Fruit fly (Drosophila melanogaster) whole organism, adult: Measurements from ENCODE around the gene REPTOR.

Source experiments
- CG11617 ChIP-seq: fragments of 200-800 bp; sonication (Bioruptor generic); optimal IDR thresholded peaks from 2 replicates; lab custom pipeline; 2017; ENCODE audit warnings: mild to moderate bottlenecking, missing biosample characterization, missing genetic modification reagents, missing genetic modification characterization
- CG12768 ChIP-seq: fragments of 200-800 bp; sonication (Bioruptor generic); optimal IDR thresholded peaks from 2 replicates; lab custom pipeline; 2017; ENCODE audit warnings: missing biosample characterization, missing genetic modification characterization, mild to moderate bottlenecking, moderate library complexity, missing genetic modification reagents
- CG14711 ChIP-seq: fragments of 200-800 bp; sonication (Bioruptor generic); optimal IDR thresholded peaks from 2 replicates; lab custom pipeline; 2018; ENCODE audit warnings: missing biosample characterization, mild to moderate bottlenecking, missing genetic modification characterization, moderate library complexity
- CG1620 ChIP-seq: fragments of 200-800 bp; sonication (Bioruptor generic); optimal IDR thresholded peaks from 2 replicates; lab custom pipeline; 2016; ENCODE audit warnings: missing biosample characterization, missing genetic modification characterization
- CG33017 ChIP-seq: fragments of 200-800 bp; sonication (Bioruptor generic); optimal IDR thresholded peaks from 2 replicates; lab custom pipeline; 2018; ENCODE audit warnings: missing biosample characterization, mild to moderate bottlenecking, missing genetic modification characterization, moderate library complexity
- CG5204 ChIP-seq: fragments of 200-800 bp; sonication (Bioruptor generic); optimal IDR thresholded peaks from 2 replicates; lab custom pipeline; 2016; ENCODE audit warnings: missing biosample characterization, missing genetic modification characterization
- CG7045 ChIP-seq: fragments of 200-800 bp; sonication (Bioruptor generic); optimal IDR thresholded peaks from 2 replicates; lab custom pipeline; 2017; ENCODE audit warnings: missing biosample characterization, mild to moderate bottlenecking, missing genetic modification characterization
- CG7101 ChIP-seq: fragments of 200-800 bp; sonication (Bioruptor generic); optimal IDR thresholded peaks from 2 replicates; lab custom pipeline; 2018; ENCODE audit warnings: missing biosample characterization, mild to moderate bottlenecking, missing genetic modification characterization, moderate library complexity
- Clk ChIP-seq: fragments of 200-800 bp; sonication (Bioruptor generic); optimal IDR thresholded peaks from 2 replicates; lab custom pipeline; 2017; ENCODE audit warnings: missing biosample characterization, missing genetic modification characterization
- Crg-1 ChIP-seq: fragments of 200-800 bp; sonication (Bioruptor generic); optimal IDR thresholded peaks from 2 replicates; lab custom pipeline; 2016; ENCODE audit warnings: missing biosample characterization, missing genetic modification characterization
- Hr96 ChIP-seq: fragments of 200-800 bp; sonication (Bioruptor generic); optimal IDR thresholded peaks from 2 replicates; lab custom pipeline; 2016; ENCODE audit warnings: missing biosample characterization, missing genetic modification characterization
- Mnt ChIP-seq: fragments of 200-800 bp; sonication (Bioruptor generic); optimal IDR thresholded peaks from 2 replicates; lab custom pipeline; 2016; ENCODE audit warnings: missing biosample characterization, mild to moderate bottlenecking, missing genetic modification characterization
- bab1 ChIP-seq: fragments of 200-800 bp; sonication (Bioruptor generic); optimal IDR thresholded peaks from 3 replicates; lab custom pipeline; 2019; ENCODE audit warnings: missing biosample characterization, mild to moderate bottlenecking, missing genetic modification characterization, moderate library complexity
- cic ChIP-seq: fragments of 200-800 bp; sonication (Bioruptor generic); optimal IDR thresholded peaks from 2 replicates; lab custom pipeline; 2017; ENCODE audit warnings: missing biosample characterization, mild to moderate bottlenecking, missing genetic modification characterization, moderate library complexity
- cnc ChIP-seq, 2 experiments: fragments of >200 bp; optimal IDR thresholded peaks; 2 replicates each; lab custom pipeline; 2017
- kay ChIP-seq: fragments of 200-800 bp; sonication (Bioruptor generic); peaks from one replicate; lab custom pipeline; 2016; ENCODE audit warnings: missing biosample characterization, missing genetic modification characterization, borderline replicate concordance
- ovo ChIP-seq: fragments of 200-800 bp; sonication (Bioruptor generic); optimal IDR thresholded peaks from 2 replicates; lab custom pipeline; 2016; ENCODE audit warnings: missing biosample characterization, missing genetic modification characterization
- pad ChIP-seq: fragments of 200-800 bp; sonication (Bioruptor generic); optimal IDR thresholded peaks from 3 replicates; lab custom pipeline; 2017; ENCODE audit warnings: missing biosample characterization, missing genetic modification characterization, mild to moderate bottlenecking, moderate library complexity, missing genetic modification reagents
- tj ChIP-seq: fragments of 200-800 bp; sonication (Bioruptor generic); optimal IDR thresholded peaks from 3 replicates; lab custom pipeline; 2017; ENCODE audit warnings: missing biosample characterization, mild to moderate bottlenecking, missing genetic modification characterization, moderate library complexity
- toe ChIP-seq: fragments of 200-800 bp; sonication (Bioruptor generic); optimal IDR thresholded peaks from 2 replicates; lab custom pipeline; 2016; ENCODE audit warnings: missing biosample characterization, missing genetic modification characterization

The REPTOR gene

dm6 chr3R:24620569-24620968 is 37.9 kb upstream of the REPTOR start:
- TF ChIP-seq CG7101 (no peak), CG1620 (GFP tag; lab: Kevin White, UChicago) (no peak), bab1 (no peak), ovo (GFP tag; lab: Kevin White, UChicago) (no peak), pad (GFP tag; lab: Kevin White, UChicago) (no peak), tj (GFP tag; lab: Kevin White, UChicago) (no peak), CG5204 (GFP tag; lab: Kevin White, UChicago) (no peak), kay (no peak), Clk (GFP tag; lab: Kevin White, UChicago) (no peak), toe (GFP tag; lab: Kevin White, UChicago) (no peak), Hr96 (GFP tag; lab: Kevin White, UChicago) (no peak), cic (no peak), Crg-1 (no peak), Mnt (GFP tag; lab: Kevin White, UChicago) (no peak), CG12768 (GFP tag; lab: Kevin White, UChicago) (no peak), CG11617 (no peak), CG33017 (tag; lab: Kevin White, UChicago) (no peak), CG7045 (GFP tag; lab: Kevin White, UChicago) (no peak), cnc (optimal IDR thresholded peaks at IDR 0.05; lab: Kevin White, UChicago) (no peak)

DNA sequence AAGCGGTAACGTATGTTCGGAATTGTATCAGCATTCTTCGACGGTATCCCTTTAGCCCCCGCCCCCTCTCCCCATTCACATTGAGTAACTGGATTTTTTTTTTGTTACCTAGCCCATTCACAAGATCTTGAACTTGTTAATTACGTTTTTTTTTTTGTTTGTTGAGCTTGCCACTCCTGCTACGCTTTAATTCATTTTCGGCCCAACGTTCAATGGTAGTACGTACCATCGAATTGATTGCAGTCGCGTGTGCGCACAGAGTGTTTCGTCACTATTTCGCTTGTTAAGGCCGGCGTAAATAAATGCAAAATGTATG is 32.0 kb upstream of the REPTOR start:
- peak; percentile 67 for TF ChIP-seq tj (GFP tag; lab: Kevin White, UChicago)
- no peak for TF ChIP-seq CG7101

dm6 chr3R:24613819-24614706 is 31.4 kb upstream of the REPTOR start:
- peak; percentile 95 for TF ChIP-seq tj (GFP tag; lab: Kevin White, UChicago)
- no peak for TF ChIP-seq pad (GFP tag; lab: Kevin White, UChicago)

DNA sequence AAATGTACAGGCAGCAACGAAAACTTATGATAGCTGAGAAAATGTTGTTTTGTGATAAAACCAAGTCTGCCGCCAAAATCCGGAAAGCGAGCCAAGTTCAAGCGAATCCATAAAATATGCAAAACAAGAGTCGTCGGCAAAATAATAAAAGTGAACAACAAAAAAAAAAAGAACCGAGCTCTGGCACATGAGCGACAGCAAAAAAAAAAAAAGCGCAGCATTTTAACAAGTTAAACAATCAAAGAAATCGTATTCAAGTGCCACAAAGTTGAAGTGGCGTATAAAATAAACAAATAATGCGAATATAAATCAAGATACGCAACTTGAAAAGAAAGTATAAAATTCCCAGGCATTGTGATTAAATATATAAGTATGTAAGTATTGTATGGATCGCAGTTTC is 25.7 kb upstream of the REPTOR start:
- TF ChIP-seq CG12768 (GFP tag; lab: Kevin White, UChicago), result no peak
- TF ChIP-seq tj (GFP tag; lab: Kevin White, UChicago), result peak; percentile 75
- no peak for TF ChIP-seq cic
- TF ChIP-seq CG33017 (tag; lab: Kevin White, UChicago), result no peak
- TF ChIP-seq CG11617, result no peak
- no peak for TF ChIP-seq Mnt (GFP tag; lab: Kevin White, UChicago)
- TF ChIP-seq CG7101, result no peak

dm6 chr3R:24606868-24607267 is 24.2 kb upstream of the REPTOR start:
- TF ChIP-seq Mnt (GFP tag; lab: Kevin White, UChicago) (no peak), CG7101 (no peak), ovo (GFP tag; lab: Kevin White, UChicago) (no peak), CG11617 (no peak), CG7045 (GFP tag; lab: Kevin White, UChicago) (no peak), Clk (GFP tag; lab: Kevin White, UChicago) (no peak), CG33017 (tag; lab: Kevin White, UChicago) (no peak), toe (GFP tag; lab: Kevin White, UChicago) (no peak), CG5204 (GFP tag; lab: Kevin White, UChicago) (no peak), tj (GFP tag; lab: Kevin White, UChicago) (no peak), CG1620 (GFP tag; lab: Kevin White, UChicago) (no peak), bab1 (no peak), CG14711 (tag; lab: Kevin White, UChicago) (no peak)

- no peak for TF ChIP-seq bab1
These were observed 21.5 kb upstream of the REPTOR start for dm6 chr3R:24604165-24604564.

dm6 chr3R:24603399-24604131 is 20.9 kb upstream of the REPTOR start:
- TF ChIP-seq CG7101 (no peak), kay (peak; percentile 67), tj (GFP tag; lab: Kevin White, UChicago) (peak; percentile 71)

dm6 chr3R:24601069-24601468 is 18.4 kb upstream of the REPTOR start:
- TF ChIP-seq Mnt (GFP tag; lab: Kevin White, UChicago) (no peak), CG14711 (tag; lab: Kevin White, UChicago) (peak; percentile 30), CG1620 (GFP tag; lab: Kevin White, UChicago) (no peak), CG5204 (GFP tag; lab: Kevin White, UChicago) (no peak), Crg-1 (no peak), bab1 (no peak), Hr96 (GFP tag; lab: Kevin White, UChicago) (peak; percentile 13), Clk (GFP tag; lab: Kevin White, UChicago) (no peak), kay (no peak), ovo (GFP tag; lab: Kevin White, UChicago) (no peak), cnc (optimal IDR thresholded peaks at IDR 0.05; lab: Kevin White, UChicago) (no peak), toe (GFP tag; lab: Kevin White, UChicago) (no peak), pad (GFP tag; lab: Kevin White, UChicago) (peak; percentile 28), tj (GFP tag; lab: Kevin White, UChicago) (peak; percentile 100), CG33017 (tag; lab: Kevin White, UChicago) (no peak), CG7045 (GFP tag; lab: Kevin White, UChicago) (peak; percentile 14), CG7101 (peak; percentile 24), cic (peak; percentile 41), CG11617 (peak; percentile 20), CG12768 (GFP tag; lab: Kevin White, UChicago) (peak; percentile 41)
